Fruit fly (Drosophila melanogaster) whole organism, embryonic: ENCODE measurements around the gene Veneno.

Experiments
- Adf1 ChIP-seq: fragments of 200-800 bp; sonication (Bioruptor generic); IDR thresholded peaks from 2 replicates; pipeline ENCODE4 v1.3.6; 2022; ENCODE audit warnings: missing biosample characterization, missing genetic modification characterization
- B-H1 ChIP-seq: fragments of 200-800 bp; sonication (Bioruptor generic); IDR thresholded peaks from 3 replicates; pipeline ENCODE4 v1.3.6; 2022; ENCODE audit warnings: missing biosample characterization, missing genetic modification characterization
- B-H2 ChIP-seq: fragments of 200-800 bp; sonication (Bioruptor generic); optimal IDR thresholded peaks from 2 replicates; lab custom pipeline; 2018; ENCODE audit warnings: missing biosample characterization, mild to moderate bottlenecking, missing genetic modification characterization
- Bgb ChIP-seq: fragments of 200-800 bp; sonication (Bioruptor generic); IDR thresholded peaks from 2 replicates; pipeline ENCODE4 v1.3.6; 2022; ENCODE audit warnings: missing biosample characterization, missing genetic modification characterization; ENCODE audit not compliant: partially characterized antibody
- CG10543 ChIP-seq: fragments of 200-800 bp; sonication (Bioruptor generic); optimal IDR thresholded peaks from 3 replicates; lab custom pipeline; 2017; ENCODE audit warnings: missing biosample characterization, mild to moderate bottlenecking, missing genetic modification characterization, moderate library complexity
- CG11456 ChIP-seq: fragments of 200-800 bp; sonication (Bioruptor generic); IDR thresholded peaks from 3 replicates; pipeline ENCODE4 v1.3.6; 2022; ENCODE audit warnings: missing biosample characterization, missing genetic modification characterization
- CG11504 ChIP-seq: fragments of 200-800 bp; sonication (Bioruptor generic); optimal IDR thresholded peaks from 3 replicates; lab custom pipeline; 2019; ENCODE audit warnings: missing biosample characterization, mild to moderate bottlenecking, missing genetic modification characterization, moderate library complexity
- CG11696 ChIP-seq: fragments of 200-800 bp; sonication (Bioruptor generic); IDR thresholded peaks from 2 replicates; pipeline ENCODE4 v1.3.6; 2022; ENCODE audit warnings: missing biosample characterization, missing genetic modification characterization
- CG12391 ChIP-seq: fragments of 200-800 bp; sonication (Bioruptor generic); optimal IDR thresholded peaks from 3 replicates; lab custom pipeline; 2018; ENCODE audit warnings: missing biosample characterization, mild to moderate bottlenecking, missing genetic modification characterization, moderate library complexity
- CG13296 ChIP-seq: fragments of 200-800 bp; sonication (Bioruptor generic); optimal IDR thresholded peaks from 3 replicates; lab custom pipeline; 2018; ENCODE audit warnings: missing biosample characterization, mild to moderate bottlenecking, missing genetic modification characterization
- CG13424 ChIP-seq: fragments of 200-800 bp; sonication (Bioruptor generic); optimal IDR thresholded peaks from 2 replicates; lab custom pipeline; 2019; ENCODE audit warnings: missing biosample characterization, mild to moderate bottlenecking, missing genetic modification characterization, moderate library complexity
- CG13775 ChIP-seq: fragments of 200-800 bp; sonication (Bioruptor generic); optimal IDR thresholded peaks from 3 replicates; lab custom pipeline; 2017; ENCODE audit warnings: missing biosample characterization, mild to moderate bottlenecking, missing genetic modification characterization
- CG1529 ChIP-seq: fragments of 200-800 bp; sonication (Bioruptor generic); optimal IDR thresholded peaks from 3 replicates; lab custom pipeline; 2018; ENCODE audit warnings: missing biosample characterization, missing genetic modification characterization
- CG30403 ChIP-seq: fragments of 200-800 bp; sonication (Bioruptor generic); optimal IDR thresholded peaks from 3 replicates; lab custom pipeline; 2016; ENCODE audit warnings: missing biosample characterization, missing genetic modification characterization
- CG4360 ChIP-seq: fragments of 200-800 bp; sonication (Bioruptor generic); IDR thresholded peaks from 2 replicates; pipeline ENCODE4 v1.3.6; 2022; ENCODE audit warnings: missing biosample characterization, missing genetic modification characterization
- CG6654 ChIP-seq: fragments of 200-800 bp; sonication (Bioruptor generic); optimal IDR thresholded peaks from 2 replicates; lab custom pipeline; 2017; ENCODE audit warnings: missing biosample characterization, mild to moderate bottlenecking, missing genetic modification characterization
- CG6765 ChIP-seq: fragments of 200-800 bp; sonication (Bioruptor generic); optimal IDR thresholded peaks from 3 replicates; lab custom pipeline; 2017; ENCODE audit warnings: missing biosample characterization, mild to moderate bottlenecking, missing genetic modification characterization
- CG8290 ChIP-seq, 3 experiments: fragments of 200-800 bp; sonication (Bioruptor generic); optimal IDR thresholded peaks; 2 replicates each; lab custom pipeline; 2016 to 2019; ENCODE audit warnings: missing biosample characterization in 3 of 3, missing genetic modification characterization in 3 of 3, mild to moderate bottlenecking in 2 of 3, moderate library complexity in 1 of 3
- CG8478 ChIP-seq: fragments of >200 bp; optimal IDR thresholded peaks from 2 replicates; lab custom pipeline; 2018
- CTCF ChIP-seq: fragments of 200-800 bp; sonication (Bioruptor generic); optimal IDR thresholded peaks from 2 replicates; lab custom pipeline; 2017; ENCODE audit warnings: missing biosample characterization, mild to moderate bottlenecking, missing genetic modification characterization, moderate library complexity
- CrebB ChIP-seq: fragments of 200-800 bp; sonication (Bioruptor generic); optimal IDR thresholded peaks from 3 replicates; lab custom pipeline; 2018; ENCODE audit warnings: missing biosample characterization, mild to moderate bottlenecking, missing genetic modification characterization
- Dek ChIP-seq: fragments of 200-800 bp; sonication (Bioruptor generic); optimal IDR thresholded peaks from 3 replicates; lab custom pipeline; 2019; ENCODE audit warnings: missing biosample characterization, mild to moderate bottlenecking, missing genetic modification characterization, moderate library complexity
- ERR ChIP-seq: fragments of 200-800 bp; sonication (Bioruptor generic); optimal IDR thresholded peaks from 2 replicates; lab custom pipeline; 2016; ENCODE audit warnings: missing biosample characterization, missing genetic modification characterization
- GATAe ChIP-seq: fragments of 200-800 bp; sonication (Bioruptor generic); conservative IDR thresholded peaks from 2 replicates; pipeline ENCODE4 v1.3.6; 2022; ENCODE audit warnings: missing biosample characterization, missing genetic modification characterization
- HHEX ChIP-seq: fragments of 200-800 bp; sonication (Bioruptor generic); optimal IDR thresholded peaks from 3 replicates; lab custom pipeline; 2017; ENCODE audit warnings: missing biosample characterization, mild to moderate bottlenecking, missing genetic modification characterization, missing genetic modification reagents
- HLHmδ ChIP-seq: fragments of 200-800 bp; sonication (Bioruptor generic); optimal IDR thresholded peaks from 2 replicates; lab custom pipeline; 2018; ENCODE audit warnings: missing biosample characterization, mild to moderate bottlenecking, missing genetic modification characterization, moderate library complexity
- Med ChIP-seq: fragments of 200-800 bp; sonication (Bioruptor generic); peaks from one replicate; lab custom pipeline; 2016; ENCODE audit warnings: missing biosample characterization, missing genetic modification characterization, mild to moderate bottlenecking, inconsistent platforms, moderate library complexity
- NC2β ChIP-seq: fragments of 200-800 bp; sonication (Bioruptor generic); optimal IDR thresholded peaks from 2 replicates; lab custom pipeline; 2016; ENCODE audit warnings: missing biosample characterization, missing genetic modification characterization
- Neu2 ChIP-seq: fragments of 200-800 bp; sonication (Bioruptor generic); optimal IDR thresholded peaks from 3 replicates; lab custom pipeline; 2016; ENCODE audit warnings: missing biosample characterization, missing genetic modification characterization, borderline replicate concordance
- Oaz ChIP-seq: fragments of 200-800 bp; sonication (Bioruptor generic); IDR thresholded peaks from 2 replicates; pipeline ENCODE4 v1.3.6; 2022; ENCODE audit warnings: missing biosample characterization, missing genetic modification characterization
- Rfx ChIP-seq: fragments of 200-800 bp; sonication (Bioruptor generic); IDR thresholded peaks from 2 replicates; pipeline ENCODE4 v1.3.6; 2022; ENCODE audit warnings: missing biosample characterization, missing genetic modification characterization
- Sin3A ChIP-seq: fragments of >200 bp; optimal IDR thresholded peaks from 2 replicates; lab custom pipeline; 2018
- Taf1 ChIP-seq: fragments of 200-800 bp; sonication (Bioruptor generic); IDR thresholded peaks from 2 replicates; pipeline ENCODE4 v1.3.6; 2022; ENCODE audit warnings: missing biosample characterization, missing genetic modification characterization
- bigmax ChIP-seq: fragments of 200-800 bp; sonication (Bioruptor generic); optimal IDR thresholded peaks from 2 replicates; lab custom pipeline; 2018; ENCODE audit warnings: missing biosample characterization, mild to moderate bottlenecking, missing genetic modification characterization
- corto ChIP-seq: fragments of 200-800 bp; sonication (Bioruptor generic); optimal IDR thresholded peaks from 2 replicates; lab custom pipeline; 2016; ENCODE audit warnings: missing biosample characterization, mild to moderate bottlenecking, missing genetic modification characterization, moderate library complexity
- dm ChIP-seq: fragments of 200-800 bp; sonication (Bioruptor generic); optimal IDR thresholded peaks from 3 replicates; lab custom pipeline; 2016; ENCODE audit warnings: missing biosample characterization, missing genetic modification characterization
- gro ChIP-seq: fragments of 200-800 bp; sonication (Bioruptor generic); optimal IDR thresholded peaks from 2 replicates; lab custom pipeline; 2016; ENCODE audit warnings: missing biosample characterization, missing genetic modification characterization
- lov ChIP-seq, 2 experiments: fragments of 200-800 bp in 1 of 2; fragments of >200 bp in 1 of 2; sonication (Bioruptor generic) in 1 of 2; IDR thresholded peaks in 1 of 2; optimal IDR thresholded peaks in 1 of 2; 2 replicates in 1 of 2; 3 replicates in 1 of 2; pipeline versions ENCODE4 v1.3.6 to Lab custom; 2017 to 2022; ENCODE audit warnings: missing biosample characterization in 1 of 2, missing genetic modification characterization in 1 of 2
- luna ChIP-seq: fragments of 200-800 bp; sonication (Bioruptor generic); optimal IDR thresholded peaks from 2 replicates; lab custom pipeline; 2016; ENCODE audit warnings: missing biosample characterization, missing genetic modification characterization
- nom ChIP-seq: fragments of 200-800 bp; sonication (Bioruptor generic); optimal IDR thresholded peaks from 2 replicates; lab custom pipeline; 2017; ENCODE audit warnings: missing biosample characterization, missing genetic modification characterization, mild to moderate bottlenecking, moderate library complexity, missing genetic modification reagents
- odd ChIP-seq: fragments of 200-800 bp; sonication (Bioruptor generic); optimal IDR thresholded peaks from 2 replicates; lab custom pipeline; 2017; ENCODE audit warnings: missing biosample characterization, mild to moderate bottlenecking, missing genetic modification characterization
- peb ChIP-seq: fragments of 200-800 bp; sonication (Bioruptor generic); IDR thresholded peaks from 2 replicates; pipeline ENCODE4 v1.3.6; 2022; ENCODE audit warnings: missing biosample characterization, missing genetic modification characterization
- pros ChIP-seq: fragments of 200-800 bp; sonication (Bioruptor generic); optimal IDR thresholded peaks from 3 replicates; lab custom pipeline; 2019; ENCODE audit warnings: missing biosample characterization, mild to moderate bottlenecking, missing genetic modification characterization, moderate library complexity
- row ChIP-seq: fragments of 200-800 bp; sonication (Bioruptor generic); IDR thresholded peaks from 3 replicates; pipeline ENCODE4 v1.3.6; 2022; ENCODE audit warnings: missing biosample characterization, missing genetic modification characterization
- sob ChIP-seq: fragments of 200-800 bp; sonication (Bioruptor generic); IDR thresholded peaks from 2 replicates; pipeline ENCODE4 v1.3.6; 2022; ENCODE audit warnings: missing biosample characterization, missing genetic modification characterization
- sug ChIP-seq: fragments of 200-800 bp; optimal IDR thresholded peaks from 2 replicates; lab custom pipeline; 2019; ENCODE audit warnings: missing biosample characterization, mild to moderate bottlenecking, missing genetic modification characterization, moderate library complexity
- tup ChIP-seq: fragments of 200-800 bp; sonication (Bioruptor generic); optimal IDR thresholded peaks from 2 replicates; lab custom pipeline; 2016; ENCODE audit warnings: missing biosample characterization, mild to moderate bottlenecking, missing genetic modification characterization, moderate library complexity
- vvl ChIP-seq: fragments of 200-800 bp; sonication (Bioruptor generic); IDR thresholded peaks from 2 replicates; pipeline ENCODE4 v1.3.6; 2022; ENCODE audit warnings: missing biosample characterization, missing genetic modification characterization
- zen ChIP-seq: fragments of 200-800 bp; sonication (Bioruptor generic); optimal IDR thresholded peaks from 3 replicates; lab custom pipeline; 2018; ENCODE audit warnings: missing biosample characterization, mild to moderate bottlenecking, missing genetic modification characterization, moderate library complexity
- zen2 ChIP-seq: fragments of 200-800 bp; sonication (Bioruptor generic); IDR thresholded peaks from 3 replicates; pipeline ENCODE4 v1.3.6; 2022; ENCODE audit warnings: missing biosample characterization, missing genetic modification characterization; ENCODE audit not compliant: partially characterized antibody

Gene Veneno

DNA sequence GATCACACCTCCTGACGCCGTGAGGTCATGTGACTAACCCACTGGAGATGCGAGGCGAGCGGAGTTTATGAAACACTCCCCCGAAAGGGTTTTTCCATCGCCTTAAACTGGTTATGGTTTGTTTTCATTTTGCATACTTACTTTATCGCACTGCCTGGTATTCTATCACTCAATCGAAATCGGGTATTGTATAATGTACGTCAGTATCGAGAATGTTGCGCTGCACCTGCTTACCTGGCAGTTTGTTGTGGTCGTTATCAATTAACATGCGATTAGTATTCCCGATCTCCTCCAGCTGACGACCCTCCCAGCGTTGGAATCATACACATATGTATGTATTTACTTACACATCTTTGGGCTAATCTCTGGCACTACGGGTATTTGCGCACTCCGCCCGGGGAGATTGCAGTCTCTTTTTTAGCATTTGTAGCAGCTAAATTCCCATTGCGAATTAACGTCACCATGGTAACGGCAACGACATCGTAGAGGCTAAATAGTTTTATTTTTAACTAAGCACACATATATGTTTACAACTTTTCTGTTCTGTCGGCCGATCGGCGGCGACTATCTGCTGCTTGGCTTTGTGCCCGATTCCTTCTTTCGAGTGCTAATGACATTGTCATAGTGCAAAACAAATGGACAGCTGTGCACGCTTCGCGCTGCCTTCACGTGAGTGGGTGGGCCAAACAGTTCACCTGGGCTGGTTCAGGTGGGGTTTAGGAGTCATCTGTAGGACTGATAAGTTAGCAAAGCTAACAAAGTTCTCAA is 9.2 kb downstream of the Veneno start (continued):
- no peak for TF ChIP-seq gro
- no peak for TF ChIP-seq CG13424 (tag; lab: Kevin White, UChicago)
- no peak for TF ChIP-seq CG11504 (tag; lab: Kevin White, UChicago)
- peak; percentile 43 for TF ChIP-seq CG10543
- TF ChIP-seq zen2 (GFP tag; lab: Robert Waterston, UW): no peak
- no peak for TF ChIP-seq CTCF
- no peak for TF ChIP-seq pros (GFP tag; lab: Kevin White, UChicago)
- TF ChIP-seq B-H2 (GFP tag; lab: Kevin White, UChicago): peak; percentile 15
- TF ChIP-seq luna (GFP tag; lab: Kevin White, UChicago): no peak
- TF ChIP-seq odd (GFP tag; lab: Kevin White, UChicago): no peak
- no peak; the same call in 1 of the 2 replicates for TF ChIP-seq Rfx (GFP tag; lab: Robert Waterston, UW)
- TF ChIP-seq nom: no peak
- TF ChIP-seq tup (GFP tag; lab: Kevin White, UChicago): no peak
- TF ChIP-seq Sin3A (lab: Kevin White, UChicago): no peak
- TF ChIP-seq Taf1: no peak
- TF ChIP-seq CG13296 (GFP tag; lab: Kevin White, UChicago): no peak
- TF ChIP-seq vvl: no peak
- TF ChIP-seq NC2β: no peak
- no peak for TF ChIP-seq CG11696 (GFP tag; lab: Robert Waterston, UW)
- no peak for TF ChIP-seq Bgb (GFP tag; lab: Robert Waterston, UW)
- TF ChIP-seq Med (GFP tag; lab: Kevin White, UChicago): peak; percentile 77
- no peak for TF ChIP-seq Adf1 (GFP tag; lab: Robert Waterston, UW)
- no peak for TF ChIP-seq HHEX (GFP tag; lab: Kevin White, UChicago)
- peak; percentile 75 for TF ChIP-seq sug (tag; lab: Kevin White, UChicago)
- TF ChIP-seq bigmax (GFP tag; lab: Kevin White, UChicago): no peak
- TF ChIP-seq dm: no peak
- TF ChIP-seq GATAe (GFP tag; lab: Robert Waterston, UW): no peak
- TF ChIP-seq HLHmδ (GFP tag; lab: Kevin White, UChicago): no peak
- TF ChIP-seq Dek (tag; lab: Kevin White, UChicago): no peak
- TF ChIP-seq CG13775 (GFP tag; lab: Kevin White, UChicago): no peak
- no peak for TF ChIP-seq lov (optimal IDR thresholded peaks at IDR 0.05; lab: Kevin White, UChicago)
- no peak for TF ChIP-seq lov (GFP tag; IDR thresholded peaks at IDR 0.05; lab: Robert Waterston, UW)
- no peak for TF ChIP-seq zen
- no peak for TF ChIP-seq row (GFP tag; lab: Robert Waterston, UW)
- no peak for TF ChIP-seq Neu2
- no peak for TF ChIP-seq CG30403 (GFP tag; lab: Kevin White, UChicago)
- no peak for TF ChIP-seq B-H1 (GFP tag; lab: Robert Waterston, UW)
- no peak for TF ChIP-seq corto
- TF ChIP-seq CG6654 (GFP tag; lab: Kevin White, UChicago): no peak
- peak; percentile 2 for TF ChIP-seq CG6765
- TF ChIP-seq ERR (GFP tag; lab: Kevin White, UChicago): peak; percentile 25
- TF ChIP-seq peb (GFP tag; lab: Robert Waterston, UW): no peak
- no peak for TF ChIP-seq CG1529
- no peak for TF ChIP-seq CG8290 (GFP tag; optimal IDR thresholded peaks at IDR 0.05; lab: Kevin White, UChicago)
- peak in 1 of 2 experiments; percentile 41 for TF ChIP-seq CG8290 (tag; optimal IDR thresholded peaks at IDR 0.05; lab: Kevin White, UChicago)
- TF ChIP-seq CrebB (tag; lab: Kevin White, UChicago): no peak
- no peak for TF ChIP-seq CG12391 (tag; lab: Kevin White, UChicago)
- TF ChIP-seq Oaz (GFP tag; lab: Robert Waterston, UW): no peak
- TF ChIP-seq CG11456: no peak
- TF ChIP-seq sob (GFP tag; lab: Robert Waterston, UW): no peak
- 0 out of 2 replicates have a peak, but pooled peaks have one; percentile 17 for TF ChIP-seq CG4360 (GFP tag; lab: Robert Waterston, UW)
- TF ChIP-seq CG8478: no peak
